Worm (Caenorhabditis elegans) whole organism, L4/young adult: ENCODE data around the gene idpc-1.

ENCODE experiments used
- W03F9.2 ChIP-seq: fragments of 150-350 bp; optimal IDR thresholded peaks from 2 replicates; lab custom pipeline; 2014; ENCODE audit warnings: missing biosample characterization, missing genetic modification characterization
- him-1 ChIP-seq: sonication (generic microtip); optimal IDR thresholded peaks from 2 replicates; lab custom pipeline; 2016; ENCODE audit warnings: missing genotype, missing genetic modification reagents, missing genetic modification characterization, missing compliant biosample characterization

ce11 chrIII:11393162-11393561, 33.8 kb upstream of the idpc-1 start, which contains the start of gene nlp-21:
- TF ChIP-seq him-1, result no peak
- TF ChIP-seq W03F9.2 (tag; lab: Kevin White, UChicago), result no peak
